Fruit fly (Drosophila melanogaster) whole organism, embryonic: ENCODE results near the gene rb.
A peak's percentile ranks its signal among the peaks of the same experiment; 100 is the strongest.

Source experiments
- Aef1 ChIP-seq: fragments of 200-800 bp; sonication (Bioruptor generic); IDR thresholded peaks from 3 replicates; pipeline ENCODE4 v1.3.6; 2022; ENCODE audit warnings: missing biosample characterization, missing genetic modification characterization
- CG10147 ChIP-seq: fragments of 200-800 bp; sonication (Bioruptor generic); optimal IDR thresholded peaks from 2 replicates; lab custom pipeline; 2019; ENCODE audit warnings: missing biosample characterization, mild to moderate bottlenecking, missing genetic modification characterization, moderate library complexity
- CG10462 ChIP-seq: fragments of 200-800 bp; sonication (Bioruptor generic); optimal IDR thresholded peaks from 2 replicates; lab custom pipeline; 2016; ENCODE audit warnings: missing biosample characterization, missing genetic modification characterization
- CG10565 ChIP-seq: fragments of 200-800 bp; sonication (Bioruptor generic); optimal IDR thresholded peaks from 3 replicates; lab custom pipeline; 2016; ENCODE audit warnings: missing biosample characterization, mild to moderate bottlenecking, missing genetic modification characterization
- CG11247 ChIP-seq: fragments of 200-800 bp; sonication (Bioruptor generic); IDR thresholded peaks from 2 replicates; pipeline ENCODE4 v1.3.6; 2022; ENCODE audit warnings: missing biosample characterization, missing genetic modification characterization
- CG11504 ChIP-seq: fragments of 200-800 bp; sonication (Bioruptor generic); optimal IDR thresholded peaks from 3 replicates; lab custom pipeline; 2019; ENCODE audit warnings: missing biosample characterization, mild to moderate bottlenecking, missing genetic modification characterization, moderate library complexity
- CG11560 ChIP-seq: fragments of 200-800 bp; sonication (Bioruptor generic); IDR thresholded peaks from 3 replicates; pipeline ENCODE4 v1.3.6; 2022; ENCODE audit warnings: missing biosample characterization, missing genetic modification characterization
- CG12155 ChIP-seq: fragments of 200-800 bp; sonication (Bioruptor generic); optimal IDR thresholded peaks from 3 replicates; lab custom pipeline; 2016; ENCODE audit warnings: missing biosample characterization, missing genetic modification characterization
- CG12942 ChIP-seq: fragments of 200-800 bp; sonication (Bioruptor generic); optimal IDR thresholded peaks from 3 replicates; lab custom pipeline; 2016; ENCODE audit warnings: missing biosample characterization, missing genetic modification characterization
- CG13123 ChIP-seq: fragments of 200-800 bp; sonication (Bioruptor generic); optimal IDR thresholded peaks from 2 replicates; lab custom pipeline; 2016; ENCODE audit warnings: missing biosample characterization, missing genetic modification characterization
- CG13775 ChIP-seq: fragments of 200-800 bp; sonication (Bioruptor generic); optimal IDR thresholded peaks from 3 replicates; lab custom pipeline; 2017; ENCODE audit warnings: missing biosample characterization, mild to moderate bottlenecking, missing genetic modification characterization
- CG15073 ChIP-seq: fragments of 200-800 bp; sonication (Bioruptor generic); optimal IDR thresholded peaks from 2 replicates; lab custom pipeline; 2016; ENCODE audit warnings: missing biosample characterization, missing genetic modification characterization
- CG17359 ChIP-seq: fragments of 200-800 bp; sonication (Bioruptor generic); optimal IDR thresholded peaks from 3 replicates; lab custom pipeline; 2018; ENCODE audit warnings: missing biosample characterization, mild to moderate bottlenecking, missing genetic modification characterization, moderate library complexity
- CG1832 ChIP-seq: fragments of 200-800 bp; sonication (Bioruptor generic); optimal IDR thresholded peaks from 2 replicates; lab custom pipeline; 2017; ENCODE audit warnings: missing biosample characterization, mild to moderate bottlenecking, missing genetic modification characterization, inconsistent platforms
- CG2199 ChIP-seq: fragments of 200-800 bp; sonication (Bioruptor generic); IDR thresholded peaks from 3 replicates; pipeline ENCODE4 v1.3.6; 2022; ENCODE audit warnings: missing biosample characterization, missing genetic modification characterization
- CG31224 ChIP-seq: fragments of 200-800 bp; sonication (Bioruptor generic); IDR thresholded peaks from 2 replicates; pipeline ENCODE4 v1.3.6; 2022; ENCODE audit warnings: missing biosample characterization, missing genetic modification characterization
- CG33557 ChIP-seq: fragments of 200-800 bp; sonication (Bioruptor generic); optimal IDR thresholded peaks from 2 replicates; lab custom pipeline; 2019; ENCODE audit warnings: missing biosample characterization, mild to moderate bottlenecking, missing genetic modification characterization, moderate library complexity
- CG3995 ChIP-seq: fragments of 200-800 bp; sonication (Bioruptor generic); optimal IDR thresholded peaks from 3 replicates; lab custom pipeline; 2016; ENCODE audit warnings: missing biosample characterization, missing genetic modification characterization
- CG7928 ChIP-seq: fragments of 200-800 bp; sonication (Bioruptor generic); optimal IDR thresholded peaks from 2 replicates; lab custom pipeline; 2017; ENCODE audit warnings: missing biosample characterization, mild to moderate bottlenecking, missing genetic modification characterization
- CG7987 ChIP-seq: fragments of 200-800 bp; sonication (Bioruptor generic); optimal IDR thresholded peaks from 2 replicates; lab custom pipeline; 2018; ENCODE audit warnings: missing biosample characterization, mild to moderate bottlenecking, missing genetic modification characterization, moderate library complexity
- CTCF ChIP-seq: fragments of 200-800 bp; sonication (Bioruptor generic); optimal IDR thresholded peaks from 2 replicates; lab custom pipeline; 2017; ENCODE audit warnings: missing biosample characterization, mild to moderate bottlenecking, missing genetic modification characterization, moderate library complexity
- Camta ChIP-seq: fragments of 200-800 bp; sonication (Bioruptor generic); optimal IDR thresholded peaks from 2 replicates; lab custom pipeline; 2016; ENCODE audit warnings: missing biosample characterization, missing genetic modification characterization
- Dek ChIP-seq: fragments of 200-800 bp; sonication (Bioruptor generic); optimal IDR thresholded peaks from 3 replicates; lab custom pipeline; 2019; ENCODE audit warnings: missing biosample characterization, mild to moderate bottlenecking, missing genetic modification characterization, moderate library complexity
- Doc3 ChIP-seq: fragments of 200-800 bp; sonication (Bioruptor generic); IDR thresholded peaks from 3 replicates; pipeline ENCODE4 v1.3.6; 2022; ENCODE audit warnings: missing biosample characterization, missing genetic modification characterization; ENCODE audit not compliant: partially characterized antibody
- MBD-R2 ChIP-seq: fragments of 200-800 bp; sonication (Bioruptor generic); IDR thresholded peaks from 2 replicates; pipeline ENCODE4 v1.3.6; 2022; ENCODE audit warnings: missing biosample characterization, missing genetic modification characterization
- Nf-YB ChIP-seq: fragments of 200-800 bp; sonication (Bioruptor generic); optimal IDR thresholded peaks from 3 replicates; lab custom pipeline; 2019; ENCODE audit warnings: missing biosample characterization, mild to moderate bottlenecking, missing genetic modification characterization, moderate library complexity
- Rx ChIP-seq: fragments of 200-800 bp; sonication (Bioruptor generic); IDR thresholded peaks from 2 replicates; pipeline ENCODE4 v1.3.6; 2022; ENCODE audit warnings: missing biosample characterization, missing genetic modification characterization
- Sry-β ChIP-seq: fragments of 200-800 bp; sonication (Bioruptor generic); optimal IDR thresholded peaks from 2 replicates; lab custom pipeline; 2018; ENCODE audit warnings: missing biosample characterization, mild to moderate bottlenecking, missing genetic modification characterization, moderate library complexity
- Sry-δ ChIP-seq: fragments of 200-800 bp; sonication (Bioruptor generic); optimal IDR thresholded peaks from 2 replicates; lab custom pipeline; 2016; ENCODE audit warnings: missing biosample characterization, missing genetic modification characterization
- caup ChIP-seq: fragments of 200-800 bp; sonication (Bioruptor generic); optimal IDR thresholded peaks from 3 replicates; lab custom pipeline; 2017; ENCODE audit warnings: missing biosample characterization, mild to moderate bottlenecking, missing genetic modification characterization, moderate library complexity; ENCODE audit not compliant: severe bottlenecking
- crc ChIP-seq: fragments of 200-800 bp; sonication (Bioruptor generic); optimal IDR thresholded peaks from 2 replicates; lab custom pipeline; 2016; ENCODE audit warnings: missing biosample characterization, missing genetic modification characterization
- danr ChIP-seq: fragments of 200-800 bp; sonication (Bioruptor generic); IDR thresholded peaks from 2 replicates; pipeline ENCODE4 v1.3.6; 2022; ENCODE audit warnings: missing biosample characterization, missing genetic modification characterization
- dmrt99B ChIP-seq: fragments of 200-800 bp; sonication (Bioruptor generic); optimal IDR thresholded peaks from 2 replicates; lab custom pipeline; 2018; ENCODE audit warnings: missing biosample characterization, mild to moderate bottlenecking, missing genetic modification characterization, moderate library complexity
- esg ChIP-seq: fragments of 200-800 bp; sonication (Bioruptor generic); conservative IDR thresholded peaks from 2 replicates; pipeline ENCODE4 v1.3.6; 2022; ENCODE audit warnings: missing biosample characterization, missing genetic modification characterization
- gfzf ChIP-seq: fragments of 200-800 bp; sonication (Bioruptor generic); optimal IDR thresholded peaks from 2 replicates; lab custom pipeline; 2016; ENCODE audit warnings: missing biosample characterization, mild to moderate bottlenecking, missing genetic modification characterization, moderate library complexity
- grau ChIP-seq: fragments of 200-800 bp; optimal IDR thresholded peaks from 3 replicates; lab custom pipeline; 2019; ENCODE audit warnings: missing biosample characterization, mild to moderate bottlenecking, missing genetic modification characterization, moderate library complexity
- h ChIP-seq: fragments of >200 bp; optimal IDR thresholded peaks from 2 replicates; lab custom pipeline; 2017
- hth ChIP-seq: fragments of >200 bp; optimal IDR thresholded peaks from 2 replicates; lab custom pipeline; 2017; ENCODE audit warnings: inconsistent platforms
- lmd ChIP-seq: fragments of 200-800 bp; sonication (Bioruptor generic); IDR thresholded peaks from 2 replicates; pipeline ENCODE4 v1.3.6; 2022; ENCODE audit warnings: missing biosample characterization, missing genetic modification characterization
- nom ChIP-seq: fragments of 200-800 bp; sonication (Bioruptor generic); optimal IDR thresholded peaks from 2 replicates; lab custom pipeline; 2017; ENCODE audit warnings: missing biosample characterization, missing genetic modification characterization, mild to moderate bottlenecking, moderate library complexity, missing genetic modification reagents
- onecut ChIP-seq: fragments of 200-800 bp; sonication (Bioruptor generic); IDR thresholded peaks from 2 replicates; pipeline ENCODE4 v1.3.6; 2022; ENCODE audit warnings: missing biosample characterization, missing genetic modification characterization
- pb ChIP-seq: fragments of 200-800 bp; sonication (Bioruptor generic); optimal IDR thresholded peaks from 3 replicates; lab custom pipeline; 2016; ENCODE audit warnings: missing biosample characterization, missing genetic modification characterization
- pho ChIP-seq: fragments of 200-800 bp; sonication (Bioruptor generic); optimal IDR thresholded peaks from 2 replicates; lab custom pipeline; 2016; ENCODE audit warnings: missing biosample characterization, missing genetic modification characterization
- prd ChIP-seq, 3 experiments: fragments of >200 bp in 2 of 3; fragments of 200-800 bp in 1 of 3; sonication (Bioruptor generic) in 1 of 3; optimal IDR thresholded peaks in 2 of 3; IDR thresholded peaks in 1 of 3; 2 replicates in 2 of 3; 3 replicates in 1 of 3; pipeline versions ENCODE4 v1.3.6 to Lab custom; 2017 to 2022; ENCODE audit warnings: missing biosample characterization in 1 of 3, missing genetic modification characterization in 1 of 3
- sens ChIP-seq: fragments of 200-800 bp; sonication (Bioruptor generic); peaks from one replicate; lab custom pipeline; 2016; ENCODE audit warnings: missing biosample characterization, missing genetic modification characterization
- sob ChIP-seq: fragments of 200-800 bp; sonication (Bioruptor generic); IDR thresholded peaks from 2 replicates; pipeline ENCODE4 v1.3.6; 2022; ENCODE audit warnings: missing biosample characterization, missing genetic modification characterization
- tap ChIP-seq: fragments of 200-800 bp; optimal IDR thresholded peaks from 3 replicates; lab custom pipeline; 2019; ENCODE audit warnings: missing biosample characterization, mild to moderate bottlenecking, missing genetic modification characterization, moderate library complexity
- toy ChIP-seq: fragments of 200-800 bp; sonication (Bioruptor generic); IDR thresholded peaks from 2 replicates; pipeline ENCODE4 v1.3.6; 2022; ENCODE audit warnings: missing biosample characterization, missing genetic modification characterization
- ttk ChIP-seq: fragments of 200-800 bp; sonication (Bioruptor generic); IDR thresholded peaks from 2 replicates; pipeline ENCODE4 v2.1.2; 2022; ENCODE audit warnings: missing biosample characterization, missing genetic modification characterization
- twi ChIP-seq: fragments of 200-800 bp; optimal IDR thresholded peaks from 2 replicates; lab custom pipeline; 2019; ENCODE audit warnings: missing biosample characterization, mild to moderate bottlenecking, missing genetic modification characterization, moderate library complexity
- tx ChIP-seq: fragments of 200-800 bp; sonication (Bioruptor generic); optimal IDR thresholded peaks from 2 replicates; lab custom pipeline; 2016; ENCODE audit warnings: missing biosample characterization, missing genetic modification characterization
- unpg ChIP-seq: fragments of 200-800 bp; sonication (Bioruptor generic); optimal IDR thresholded peaks from 3 replicates; lab custom pipeline; 2018; ENCODE audit warnings: missing biosample characterization, mild to moderate bottlenecking, missing genetic modification characterization, moderate library complexity
- zen2 ChIP-seq: fragments of 200-800 bp; sonication (Bioruptor generic); IDR thresholded peaks from 3 replicates; pipeline ENCODE4 v1.3.6; 2022; ENCODE audit warnings: missing biosample characterization, missing genetic modification characterization; ENCODE audit not compliant: partially characterized antibody

rb gene

dm6 chrX:4573971-4574370 is 33.5 kb upstream of the rb start (continued):
- TF ChIP-seq CG1832 (GFP tag; lab: Kevin White, UChicago) (no peak), Sry-δ (no peak), pho (GFP tag; lab: Kevin White, UChicago) (no peak), CG10565 (GFP tag; lab: Kevin White, UChicago) (no peak), CG12942 (GFP tag; lab: Kevin White, UChicago) (no peak), prd (optimal IDR thresholded peaks at IDR 0.05; lab: Kevin White, UChicago) (no peak), prd (GFP tag; IDR thresholded peaks at IDR 0.05; lab: Robert Waterston, UW) (peak; percentile 56), CG17359 (no peak), Rx (GFP tag; lab: Robert Waterston, UW) (no peak), CG13123 (no peak), MBD-R2 (no peak), dmrt99B (peak; percentile 40), ttk (GFP tag; lab: Robert Waterston, UW) (no peak), onecut (GFP tag; lab: Robert Waterston, UW) (no peak), CG7987 (GFP tag; lab: Kevin White, UChicago) (no peak), CG13775 (GFP tag; lab: Kevin White, UChicago) (no peak), unpg (GFP tag; lab: Kevin White, UChicago) (peak; percentile 19), h (lab: Kevin White, UChicago) (no peak), toy (GFP tag; lab: Robert Waterston, UW) (no peak), sens (peak; percentile 78), Sry-β (GFP tag; lab: Kevin White, UChicago) (no peak), esg (GFP tag; lab: Robert Waterston, UW) (no peak; the same call in 1 of the 2 replicates), CG15073 (GFP tag; lab: Kevin White, UChicago) (no peak), CG12155 (GFP tag; lab: Kevin White, UChicago) (no peak), Nf-YB (GFP tag; lab: Kevin White, UChicago) (no peak), grau (peak; percentile 27), zen2 (no peak), CG3995 (GFP tag; lab: Kevin White, UChicago) (no peak), pb (GFP tag; lab: Kevin White, UChicago) (no peak), danr (no peak), lmd (no peak), CG31224 (GFP tag; lab: Robert Waterston, UW) (no peak), CG33557 (peak; percentile 20), nom (GFP tag; lab: Kevin White, UChicago) (no peak), tap (tag; lab: Kevin White, UChicago) (no peak), Dek (tag; lab: Kevin White, UChicago) (no peak), CG11560 (tag; lab: Robert Waterston, UW) (no peak), sob (GFP tag; lab: Robert Waterston, UW) (no peak), gfzf (GFP tag; lab: Kevin White, UChicago) (no peak), Camta (GFP tag; lab: Kevin White, UChicago) (no peak), CG10147 (GFP tag; lab: Kevin White, UChicago) (no peak), crc (no peak), CG2199 (GFP tag; lab: Robert Waterston, UW) (no peak), Doc3 (GFP tag; lab: Robert Waterston, UW) (no peak), Aef1 (GFP tag; lab: Robert Waterston, UW) (no peak), twi (tag; lab: Kevin White, UChicago) (no peak), CG10462 (GFP tag; lab: Kevin White, UChicago) (no peak), CG7928 (GFP tag; lab: Kevin White, UChicago) (no peak), caup (GFP tag; lab: Kevin White, UChicago) (no peak), CTCF (GFP tag; lab: Kevin White, UChicago) (no peak), CG11504 (tag; lab: Kevin White, UChicago) (peak; percentile 36), tx (GFP tag; lab: Kevin White, UChicago) (no peak), hth (no peak), CG11247 (GFP tag; lab: Robert Waterston, UW) (no peak)
